Worm (Caenorhabditis elegans): ENCODE data around the gene bris-1.

DNA sequence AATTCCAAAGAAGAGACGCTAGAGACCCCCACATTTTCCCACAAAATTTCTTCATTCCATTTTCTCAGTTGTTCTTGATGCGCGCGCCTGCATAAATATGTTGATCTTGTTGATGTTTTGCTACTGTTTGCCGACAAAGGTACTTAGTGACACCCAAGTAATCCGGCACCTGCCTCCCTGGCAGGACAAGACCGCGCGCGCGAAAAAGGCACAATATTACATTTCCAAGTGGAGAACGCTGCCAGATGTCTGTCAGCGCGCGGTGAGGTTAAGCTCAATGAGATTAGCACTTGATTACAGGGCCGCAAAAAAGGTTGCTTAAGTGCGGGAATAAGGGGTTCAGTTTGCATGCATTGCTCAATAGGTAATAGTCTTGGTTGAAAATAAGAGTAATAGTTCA, 22.5 kb upstream of the bris-1 start:
- no peak for TF ChIP-seq pag-3 (tag; optimal IDR thresholded peaks at IDR 0.05; ENCODE audit: borderline replicate concordance, insufficient read depth)
- no peak for TF ChIP-seq nhr-76 (tag; optimal IDR thresholded peaks at IDR 0.05)
- no peak for TF ChIP-seq lin-14 (GFP tag; optimal IDR thresholded peaks at IDR 0.05)
- TF ChIP-seq hpl-2 (GFP tag; optimal IDR thresholded peaks at IDR 0.05) = no peak
- TF ChIP-seq zag-1 (tag; optimal IDR thresholded peaks at IDR 0.05) = no peak
